Worm (Caenorhabditis elegans) whole organism, dauer: ENCODE measurements around the gene rnh-1.0.

Source experiments
- unc-62 ChIP-seq: sonication (generic microtip); optimal IDR thresholded peaks from 2 replicates; lab custom pipeline; 2017; ENCODE audit warnings: missing biosample characterization, missing genetic modification reagents, missing genetic modification characterization

The rnh-1.0 gene

DNA sequence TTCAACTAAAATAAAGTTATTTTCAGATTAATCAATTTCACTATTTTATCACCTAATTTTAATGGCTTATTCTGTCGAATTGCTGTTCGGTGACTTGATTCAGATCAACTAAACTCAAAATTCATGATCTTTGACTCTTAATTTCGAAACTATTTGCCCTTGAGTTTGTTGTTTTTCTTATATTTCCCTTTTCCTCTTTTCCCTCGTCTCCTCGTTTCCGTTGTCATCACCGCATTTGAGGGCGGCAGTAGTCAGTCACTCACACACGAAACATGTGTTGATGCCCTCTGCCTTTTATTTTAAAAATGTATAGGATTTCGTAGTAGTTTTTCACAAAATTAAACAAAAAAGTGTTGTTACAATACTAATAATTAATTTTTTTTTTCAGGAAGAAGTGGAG lies at the start of gene rnh-1.0:
Gene rnh-1.0, plus strand, starts transcription at position 389 of the 400 bp plus-strand sequence.
- TF ChIP-seq unc-62 (GFP tag; lab: Kevin White, UChicago), result no peak

DNA sequence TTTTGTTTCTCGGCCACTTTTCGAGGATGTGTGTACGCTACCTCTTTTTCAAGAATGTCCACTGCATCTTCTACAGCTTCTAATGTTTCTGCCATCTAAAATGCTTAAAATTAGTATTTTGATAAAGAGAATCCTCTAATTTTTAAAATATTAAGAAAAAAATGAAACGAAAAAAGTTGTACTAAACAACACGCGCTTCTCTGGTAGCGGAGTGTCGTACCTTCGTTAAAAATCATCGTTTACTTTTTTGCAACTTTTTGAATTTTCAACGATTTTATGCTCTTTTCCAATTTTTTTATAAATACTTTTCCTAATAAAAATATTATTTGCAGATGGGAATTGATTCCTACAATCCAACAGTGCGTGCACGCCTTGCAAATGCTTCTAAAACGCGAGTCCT lies 49.4 kb upstream of the rnh-1.0 start, which contains the start of the genes gldi-11 and ZK546.2:
Gene gldi-11, minus strand, starts transcription at position 95 of the 400 bp plus-strand sequence.
Gene ZK546.2, plus strand, starts transcription at position 333 of the 400 bp plus-strand sequence.
- TF ChIP-seq unc-62 (GFP tag; lab: Kevin White, UChicago), result no peak

DNA sequence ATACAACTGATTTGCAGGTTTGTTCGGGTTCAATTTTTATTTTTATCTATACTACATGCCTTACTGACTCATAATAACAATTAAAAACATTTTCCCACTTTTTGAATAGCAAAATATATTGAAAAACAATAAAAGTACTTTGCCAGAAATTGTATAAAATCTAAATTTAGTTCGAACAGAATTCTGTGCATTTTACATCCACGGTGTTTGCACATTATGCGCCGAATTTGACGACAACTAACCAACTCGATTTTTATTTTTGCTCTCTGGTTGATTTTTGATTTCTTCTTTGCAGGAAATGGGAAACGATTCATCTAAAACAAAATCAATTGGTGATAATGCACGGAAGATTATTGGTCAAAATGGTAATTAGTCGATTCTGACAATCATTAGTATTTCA lies 48.4 kb upstream of the rnh-1.0 start:
- no peak for TF ChIP-seq unc-62 (GFP tag; lab: Kevin White, UChicago)

DNA sequence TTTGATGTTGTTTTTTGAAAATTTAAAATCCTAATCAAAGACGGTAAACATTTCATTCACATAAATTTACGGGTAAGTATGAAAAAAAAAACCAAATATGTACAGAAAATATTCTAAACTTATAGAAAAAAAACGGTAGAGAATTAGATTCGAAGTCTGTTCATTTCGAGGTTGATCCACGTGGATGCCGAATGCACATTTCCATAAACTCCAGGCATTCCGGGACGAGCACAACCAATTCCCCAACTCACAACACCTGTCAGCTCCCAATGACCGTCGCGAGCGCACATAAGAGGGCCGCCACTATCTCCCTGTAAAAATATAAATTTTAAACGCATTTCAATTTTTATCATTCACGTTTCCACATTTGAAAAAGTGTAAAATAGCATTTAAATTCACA lies 47.0 kb upstream of the rnh-1.0 start:
- no peak for TF ChIP-seq unc-62 (GFP tag; lab: Kevin White, UChicago)

DNA sequence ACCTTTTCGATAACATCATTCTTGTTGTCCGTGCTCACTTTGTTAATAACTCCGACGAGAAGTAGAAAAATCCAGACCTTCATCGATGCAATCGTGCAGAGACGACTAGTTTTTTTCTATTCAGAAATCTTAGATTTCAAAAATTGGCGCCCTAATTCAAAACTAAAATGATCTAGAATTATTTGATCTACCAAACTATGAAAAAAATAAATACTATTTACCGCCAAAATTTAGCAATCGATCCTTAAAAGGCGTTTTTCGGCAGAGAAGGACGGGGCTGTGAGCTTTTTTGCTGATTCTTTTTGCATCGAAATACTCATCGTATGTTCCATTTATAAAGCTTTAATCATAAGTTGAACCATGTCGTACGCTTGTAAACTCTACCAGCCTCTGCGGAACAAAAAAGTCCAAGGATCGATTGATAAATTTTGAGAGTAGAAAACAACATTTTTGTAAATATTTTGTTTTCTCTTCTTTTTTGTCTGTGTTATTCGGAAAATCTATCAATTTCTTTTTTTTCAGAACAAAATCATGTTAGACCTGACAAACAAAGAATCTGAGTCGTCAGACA lies 45.7 kb upstream of the rnh-1.0 start, which contains the start of the genes try-1 and zyg-12:
Gene try-1, minus strand, starts transcription at position 148 of the 571 bp plus-strand sequence.
Gene zyg-12, plus strand, starts transcription at position 521 of the 571 bp plus-strand sequence.
- TF ChIP-seq unc-62 (GFP tag; lab: Kevin White, UChicago), result no peak

DNA sequence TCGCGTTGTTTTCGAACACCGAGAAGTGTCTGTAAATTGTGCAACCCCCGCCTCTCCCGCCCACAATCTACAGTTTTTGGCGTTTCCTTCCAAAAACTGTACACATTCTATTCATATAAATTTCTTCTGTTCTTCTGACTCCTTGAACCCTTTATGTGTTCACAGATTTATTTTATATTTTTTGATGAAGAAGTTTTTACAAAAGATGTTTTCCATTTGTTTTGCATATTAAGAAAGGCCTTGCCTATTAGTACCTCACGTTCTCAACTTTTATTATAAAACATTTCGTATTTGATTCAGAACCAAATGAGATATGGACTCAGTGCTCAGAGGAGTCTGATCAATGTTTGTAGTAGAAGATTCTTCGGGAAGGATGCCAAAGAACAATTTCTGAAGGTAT lies 41.8 kb upstream of the rnh-1.0 start, which contains the start of gene ndx-3:
Gene ndx-3, plus strand, starts transcription at position 301 of the 400 bp plus-strand sequence.
- TF ChIP-seq unc-62 (GFP tag; lab: Kevin White, UChicago), result no peak

DNA sequence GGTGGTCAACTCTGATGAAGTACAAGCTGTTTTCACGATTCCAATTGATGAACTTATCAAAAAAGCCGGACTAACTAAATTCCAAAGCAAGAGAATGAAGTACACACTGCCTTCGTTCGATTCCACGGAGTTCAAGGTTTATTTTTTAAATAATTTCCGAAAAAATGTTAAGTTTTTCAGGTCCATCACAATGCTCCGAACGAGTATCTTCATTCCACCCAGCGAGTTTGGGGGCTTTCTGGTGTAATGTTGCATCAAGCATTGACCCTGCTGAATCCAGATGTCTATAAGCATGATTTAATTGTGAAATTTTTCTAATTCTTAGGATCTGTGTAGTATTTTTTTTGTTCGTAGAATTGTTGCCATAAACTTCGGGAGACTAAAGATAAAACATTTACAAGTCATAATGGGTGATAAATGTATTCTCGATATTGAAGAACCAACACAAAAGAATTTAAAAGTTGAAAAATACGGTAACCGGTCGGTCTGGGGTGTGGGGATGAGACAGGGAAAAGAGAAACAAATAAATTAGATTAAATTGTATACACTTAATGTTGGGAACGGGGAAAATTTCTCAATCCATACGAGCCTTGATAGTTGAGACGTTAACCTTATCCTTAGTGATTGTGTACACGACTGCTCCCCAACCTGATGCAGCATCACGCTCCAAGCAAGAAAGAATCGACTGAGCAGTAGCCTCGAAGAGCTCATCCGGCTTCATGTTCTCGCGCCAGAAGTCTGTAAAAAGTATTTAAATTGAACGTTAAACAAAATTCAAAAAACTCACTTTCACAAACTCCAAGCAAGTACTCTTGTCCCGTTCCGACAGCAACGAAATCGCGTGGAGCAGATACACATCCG lies 40.8 kb upstream of the rnh-1.0 start:
- TF ChIP-seq unc-62 (GFP tag; lab: Kevin White, UChicago), result no peak

DNA sequence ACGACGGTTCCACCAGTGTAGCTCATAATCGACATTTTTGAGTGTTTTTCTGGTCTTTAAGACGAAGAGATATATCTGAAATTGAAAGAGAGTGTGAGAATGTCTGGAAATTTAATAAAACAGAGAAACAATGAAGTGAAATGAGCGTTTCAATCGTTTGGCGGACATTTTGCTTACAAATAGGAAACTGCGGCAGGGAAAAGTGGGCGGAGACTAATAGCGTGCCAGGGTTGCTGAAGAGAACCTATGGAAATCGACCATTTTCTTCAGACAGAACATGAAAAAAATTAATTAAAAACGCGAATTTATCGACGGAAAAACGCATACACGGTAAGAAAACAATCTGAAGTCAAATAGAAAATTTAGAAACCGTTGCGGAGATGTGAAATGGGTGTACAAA lies 39.8 kb upstream of the rnh-1.0 start, which contains the start of gene pbs-3:
Gene pbs-3, minus strand, starts transcription at position 75 of the 400 bp plus-strand sequence.
- TF ChIP-seq unc-62 (GFP tag; lab: Kevin White, UChicago), result no peak

DNA sequence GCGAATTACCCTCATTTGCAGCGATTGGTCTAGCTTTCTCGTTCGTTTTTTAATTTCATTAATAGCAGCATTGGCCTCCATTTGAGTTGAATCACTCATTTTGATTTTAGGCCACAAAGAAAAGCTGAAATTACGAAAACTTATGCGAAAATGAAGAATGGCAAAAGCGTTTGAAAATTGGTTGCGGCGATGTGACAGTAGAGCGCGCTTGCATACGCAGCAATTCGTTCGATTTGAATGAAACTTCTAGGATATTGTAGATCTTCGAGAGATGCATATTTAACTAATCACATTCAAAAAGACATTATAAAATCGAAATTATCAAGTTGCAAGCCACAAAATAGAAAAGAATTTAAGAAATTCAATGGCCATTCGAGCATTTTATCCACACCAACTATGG lies 35.4 kb upstream of the rnh-1.0 start, which contains the start of gene ulp-2:
Gene ulp-2, minus strand, starts transcription at position 158 of the 400 bp plus-strand sequence.
- TF ChIP-seq unc-62 (GFP tag; lab: Kevin White, UChicago), result no peak

DNA sequence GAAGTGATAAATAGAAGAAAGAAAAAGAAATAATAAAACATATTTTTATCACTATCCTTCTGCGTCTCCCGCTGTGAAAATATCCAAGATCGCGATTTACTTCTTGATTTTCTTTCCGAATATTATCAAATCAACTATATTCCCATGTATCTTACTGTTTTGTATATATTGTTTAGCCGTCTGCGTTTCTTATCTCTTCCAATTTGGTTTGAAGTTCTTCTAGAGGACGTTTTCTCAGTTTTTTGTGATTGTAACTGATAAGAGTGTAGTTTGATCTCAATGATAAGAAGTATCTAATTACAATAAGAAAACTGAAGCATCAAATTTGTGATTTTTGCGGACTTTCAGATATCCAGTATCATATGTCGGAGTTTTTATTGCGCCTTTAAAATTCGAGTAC lies 34.4 kb upstream of the rnh-1.0 start:
- TF ChIP-seq unc-62 (GFP tag; lab: Kevin White, UChicago), result no peak

DNA sequence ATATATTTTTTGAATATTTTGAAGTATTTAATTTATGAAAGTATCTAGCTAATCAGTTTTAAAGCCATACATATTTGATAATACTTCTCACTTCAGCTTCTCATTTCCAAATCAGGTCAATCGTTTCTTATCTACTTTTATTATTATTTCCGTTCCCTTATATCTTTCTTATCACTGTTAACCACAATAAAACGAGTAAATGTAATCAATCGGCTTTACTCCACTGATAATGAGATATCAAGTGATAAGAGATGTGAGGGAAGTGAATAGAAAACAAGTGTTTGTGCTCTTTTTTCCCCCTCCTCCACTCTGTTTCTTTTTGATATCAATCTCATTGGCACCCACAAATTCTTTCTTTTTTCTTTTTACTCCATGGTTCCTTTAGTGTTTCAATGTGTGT lies 28.6 kb upstream of the rnh-1.0 start:
- no peak for TF ChIP-seq unc-62 (GFP tag; lab: Kevin White, UChicago)

DNA sequence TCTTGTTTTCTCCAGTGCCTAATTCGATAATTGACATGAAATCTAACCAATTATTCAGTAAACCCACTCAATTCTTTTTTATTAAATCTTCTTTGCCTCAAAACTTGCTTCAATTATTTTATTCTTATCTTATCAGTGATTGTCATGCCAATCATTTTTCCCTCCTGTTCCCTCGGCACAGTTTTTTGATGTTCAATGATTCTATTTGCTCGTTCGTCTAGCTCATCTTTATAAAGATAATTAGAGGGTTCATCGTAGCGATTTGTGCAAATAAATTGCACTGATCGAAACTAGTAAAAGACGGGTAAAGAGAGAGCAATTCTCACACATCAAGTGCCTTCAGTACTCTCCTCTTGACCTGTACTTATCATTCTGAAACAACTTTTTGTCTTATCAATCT lies 27.5 kb upstream of the rnh-1.0 start:
- TF ChIP-seq unc-62 (GFP tag; lab: Kevin White, UChicago), result no peak

DNA sequence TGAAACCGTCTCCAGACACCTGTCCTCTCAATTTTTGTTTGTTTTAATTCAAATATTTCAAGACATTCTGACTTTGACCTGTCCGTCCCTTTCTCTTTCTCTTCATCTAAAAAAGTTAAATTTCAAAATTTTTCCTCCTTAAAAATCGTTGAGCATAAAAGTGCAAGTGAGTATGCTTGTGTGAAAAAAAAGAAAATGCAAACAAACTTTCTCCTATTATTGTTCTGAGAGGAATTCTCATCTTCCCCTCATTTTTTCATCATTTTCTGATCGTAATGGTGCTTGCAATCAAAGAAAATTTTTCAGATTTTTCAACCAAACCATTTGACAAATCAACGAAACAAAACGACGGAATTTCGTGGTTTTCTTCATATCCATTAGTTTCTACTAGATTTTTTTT lies 26.3 kb upstream of the rnh-1.0 start, which contains the start of gene shc-2:
Gene shc-2, plus strand, starts transcription at position 301 of the 400 bp plus-strand sequence.
- TF ChIP-seq unc-62 (GFP tag; lab: Kevin White, UChicago), result no peak

DNA sequence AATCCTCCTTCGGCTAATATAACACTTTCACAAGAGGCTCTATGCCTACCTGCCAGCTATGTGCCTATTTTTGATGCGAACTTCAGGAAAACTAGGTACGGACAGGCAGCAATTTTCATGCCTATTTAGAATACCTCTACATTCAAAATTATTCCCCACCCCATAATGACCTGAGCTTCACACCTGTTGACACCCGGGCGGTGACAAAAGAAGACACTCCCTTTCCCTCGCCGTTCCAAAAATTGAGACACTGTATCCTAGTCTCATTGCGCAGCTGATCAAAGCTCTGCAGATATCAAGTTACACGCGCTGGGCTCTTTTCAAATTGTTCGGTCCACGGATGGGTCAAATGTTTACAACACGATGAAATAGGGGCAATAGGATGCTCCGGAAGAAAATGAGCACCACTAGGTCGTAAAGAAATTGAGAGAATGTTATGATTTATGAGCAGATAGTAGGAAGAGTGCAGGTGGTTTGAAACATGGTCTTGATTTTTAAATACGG lies 20.6 kb upstream of the rnh-1.0 start:
- TF ChIP-seq unc-62 (GFP tag; lab: Kevin White, UChicago), result no peak

DNA sequence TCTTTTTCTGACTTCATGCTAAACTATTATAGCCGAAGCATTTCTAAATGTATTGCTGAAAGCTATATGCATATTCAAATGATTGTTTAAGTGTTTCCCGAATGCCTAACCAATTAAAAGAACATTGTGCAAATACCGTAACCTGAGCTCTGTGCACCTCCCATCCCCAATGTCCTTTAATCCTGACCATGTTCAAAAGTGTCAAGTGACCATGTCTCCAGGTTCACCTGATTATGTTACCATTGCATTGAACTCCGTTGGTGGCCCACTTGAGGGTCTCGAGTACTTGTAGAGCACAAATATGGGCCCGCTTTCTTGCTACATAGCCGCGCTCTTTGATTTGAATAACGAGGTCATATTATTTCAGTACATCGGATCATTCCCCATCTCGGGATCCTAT lies 19.8 kb upstream of the rnh-1.0 start:
- TF ChIP-seq unc-62 (GFP tag; lab: Kevin White, UChicago), result no peak
